Worm (Caenorhabditis elegans): ENCODE measurements around the gene Y56A3A.2.
"Not testable (repeated sequence)": the region's sequence is repeated elsewhere in the genome, so short reads cannot be mapped to it uniquely, and the experiment has no call there.

Gene Y56A3A.2

ce11 chrIII:11883694-11884093, 21.6 kb upstream of the Y56A3A.2 start, which contains the start of gene fbxb-22:
TSS of gene fbxb-22 (minus strand) at chrIII:11883754.
- not testable (repeated sequence) for TF ChIP-seq ref-1 (GFP tag; conservative IDR thresholded peaks at IDR 0.05); flt-1 (GFP tag; IDR thresholded peaks at IDR 0.05); tab-1 (GFP tag; IDR thresholded peaks at IDR 0.05)

ce11 chrIII:11881549-11881948, 19.5 kb upstream of the Y56A3A.2 start:
- TF ChIP-seq ref-1 (GFP tag; conservative IDR thresholded peaks at IDR 0.05): no peak
- no peak for TF ChIP-seq ztf-29 (GFP tag; IDR thresholded peaks at IDR 0.05)
- no peak for TF ChIP-seq flt-1 (GFP tag; IDR thresholded peaks at IDR 0.05)
- no peak for TF ChIP-seq med-1 (GFP tag; optimal IDR thresholded peaks at IDR 0.05; ENCODE audit: insufficient read depth)
- TF ChIP-seq ztf-23 (GFP tag; IDR thresholded peaks at IDR 0.05): no peak
- TF ChIP-seq tab-1 (GFP tag; IDR thresholded peaks at IDR 0.05): no peak
- TF ChIP-seq klf-2 (GFP tag; conservative IDR thresholded peaks at IDR 0.05): no peak
- TF ChIP-seq cog-1 (tag; optimal IDR thresholded peaks at IDR 0.05): no peak
- no peak for TF ChIP-seq T22C8.4 (GFP tag; IDR thresholded peaks at IDR 0.05)

DNA sequence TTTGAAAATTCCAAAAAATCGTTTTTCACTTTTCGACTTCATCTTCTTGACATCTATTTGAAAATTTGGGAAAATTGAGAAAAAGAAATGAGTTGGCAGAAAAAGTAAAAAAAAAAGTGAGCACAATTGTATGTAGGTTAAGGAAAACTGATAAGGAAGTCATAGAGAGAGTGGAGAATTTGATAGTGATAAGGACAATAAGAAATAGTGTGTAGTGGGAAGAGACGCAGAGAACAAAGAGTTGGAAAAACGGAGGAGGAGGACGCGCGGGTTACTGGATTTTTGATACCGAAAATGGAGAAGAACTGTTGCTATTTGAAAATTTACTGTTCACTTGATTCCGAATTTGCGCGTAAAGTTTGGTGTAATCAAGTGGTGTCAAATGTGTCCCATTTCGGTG, 16.7 kb upstream of the Y56A3A.2 start, which contains the start of gene Y56A3A.6:
TSS of gene Y56A3A.6 (minus strand) at position 53 of the 400 bp plus-strand sequence.
- no peak for TF ChIP-seq ref-1 (GFP tag; conservative IDR thresholded peaks at IDR 0.05)
- TF ChIP-seq flt-1 (GFP tag; IDR thresholded peaks at IDR 0.05): no peak
- no peak for TF ChIP-seq cog-1 (tag; optimal IDR thresholded peaks at IDR 0.05)
- no peak for TF ChIP-seq tab-1 (GFP tag; IDR thresholded peaks at IDR 0.05)
- no peak for TF ChIP-seq T22C8.4 (GFP tag; IDR thresholded peaks at IDR 0.05)
- TF ChIP-seq klf-2 (GFP tag; conservative IDR thresholded peaks at IDR 0.05): no peak
- no peak for TF ChIP-seq ztf-23 (GFP tag; IDR thresholded peaks at IDR 0.05)
- TF ChIP-seq ztf-29 (GFP tag; IDR thresholded peaks at IDR 0.05): no peak
- no peak for TF ChIP-seq med-1 (GFP tag; optimal IDR thresholded peaks at IDR 0.05; ENCODE audit: insufficient read depth)

DNA sequence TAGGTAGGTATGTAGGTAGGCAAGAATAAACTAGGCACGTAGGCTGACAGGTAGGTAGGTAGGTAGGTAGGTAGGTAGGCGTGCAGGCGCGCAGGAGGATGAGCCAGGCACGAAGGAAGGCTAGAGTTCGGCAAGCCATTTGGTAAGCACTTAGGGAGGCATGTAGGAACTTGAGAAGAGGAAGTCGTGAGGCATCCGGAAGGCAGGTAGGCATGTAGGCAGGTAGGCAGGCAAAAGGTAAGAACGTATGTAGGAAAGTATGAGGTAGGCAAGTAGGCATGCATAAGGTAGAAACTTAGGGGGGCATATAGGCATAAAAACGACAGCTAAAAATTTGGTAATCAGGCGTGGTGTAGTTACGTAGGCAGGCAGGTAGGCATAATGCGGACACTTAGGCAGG, 14.1 kb upstream of the Y56A3A.2 start:
- TF ChIP-seq klf-2 (GFP tag; conservative IDR thresholded peaks at IDR 0.05) (no peak), tab-1 (GFP tag; IDR thresholded peaks at IDR 0.05) (0 out of 2 replicates have a peak, but pooled peaks have one; percentile 27), ref-1 (GFP tag; conservative IDR thresholded peaks at IDR 0.05) (no peak)

DNA sequence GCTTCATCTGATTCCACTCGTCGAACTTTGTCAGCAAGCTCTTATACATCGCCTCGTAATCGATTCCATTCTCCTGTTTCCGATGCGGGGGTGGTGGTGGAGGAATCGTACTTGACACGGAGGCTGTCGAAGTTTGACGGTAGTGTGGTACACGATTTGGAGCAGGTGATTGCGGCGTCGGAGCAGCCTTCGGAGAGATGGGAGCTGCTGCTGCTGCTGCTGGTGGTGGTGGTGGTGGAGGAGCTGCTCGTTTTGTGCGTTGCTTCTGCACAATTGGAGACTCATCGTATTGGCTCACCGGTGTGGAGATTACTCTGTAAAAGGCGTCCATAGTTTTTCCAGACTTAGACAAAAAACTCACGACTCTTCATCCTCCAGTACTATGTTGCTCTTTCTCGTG, 12.2 kb upstream of the Y56A3A.2 start:
- no peak for TF ChIP-seq ztf-23 (GFP tag; IDR thresholded peaks at IDR 0.05)
- TF ChIP-seq flt-1 (GFP tag; IDR thresholded peaks at IDR 0.05): no peak
- TF ChIP-seq ztf-29 (GFP tag; IDR thresholded peaks at IDR 0.05): no peak
- TF ChIP-seq ref-1 (GFP tag; conservative IDR thresholded peaks at IDR 0.05): no peak
- no peak for TF ChIP-seq tab-1 (GFP tag; IDR thresholded peaks at IDR 0.05)
- TF ChIP-seq klf-2 (GFP tag; conservative IDR thresholded peaks at IDR 0.05): no peak
- no peak for TF ChIP-seq med-1 (GFP tag; optimal IDR thresholded peaks at IDR 0.05; ENCODE audit: insufficient read depth)
- no peak for TF ChIP-seq T22C8.4 (GFP tag; IDR thresholded peaks at IDR 0.05)
- TF ChIP-seq cog-1 (tag; optimal IDR thresholded peaks at IDR 0.05): no peak

DNA sequence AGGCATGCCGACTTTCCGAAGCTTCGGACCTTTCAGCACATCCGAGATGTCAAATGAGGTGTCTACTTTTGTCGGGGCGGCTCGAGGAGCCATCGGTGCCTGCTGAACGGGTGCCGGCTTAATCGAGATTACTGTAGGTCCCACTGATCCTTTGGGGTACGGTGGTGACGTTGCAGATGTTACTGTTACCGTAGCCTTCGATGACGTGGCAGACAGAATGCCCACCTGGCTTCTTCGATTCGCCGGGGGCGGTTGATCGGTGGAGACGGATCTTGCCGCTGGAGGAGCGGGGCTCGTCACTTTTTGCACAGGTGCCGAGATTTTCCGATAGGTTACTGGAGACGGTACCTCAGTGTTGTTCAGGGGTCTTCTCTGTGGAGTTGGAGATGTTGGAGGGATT, 9.6 kb upstream of the Y56A3A.2 start:
- TF ChIP-seq med-1 (GFP tag; optimal IDR thresholded peaks at IDR 0.05; ENCODE audit: insufficient read depth) (no peak), ref-1 (GFP tag; conservative IDR thresholded peaks at IDR 0.05) (no peak), ztf-23 (GFP tag; IDR thresholded peaks at IDR 0.05) (no peak), tab-1 (GFP tag; IDR thresholded peaks at IDR 0.05) (no peak), klf-2 (GFP tag; conservative IDR thresholded peaks at IDR 0.05) (no peak), T22C8.4 (GFP tag; IDR thresholded peaks at IDR 0.05) (no peak), ztf-29 (GFP tag; IDR thresholded peaks at IDR 0.05) (no peak), cog-1 (tag; optimal IDR thresholded peaks at IDR 0.05) (no peak), flt-1 (GFP tag; IDR thresholded peaks at IDR 0.05) (no peak)

DNA sequence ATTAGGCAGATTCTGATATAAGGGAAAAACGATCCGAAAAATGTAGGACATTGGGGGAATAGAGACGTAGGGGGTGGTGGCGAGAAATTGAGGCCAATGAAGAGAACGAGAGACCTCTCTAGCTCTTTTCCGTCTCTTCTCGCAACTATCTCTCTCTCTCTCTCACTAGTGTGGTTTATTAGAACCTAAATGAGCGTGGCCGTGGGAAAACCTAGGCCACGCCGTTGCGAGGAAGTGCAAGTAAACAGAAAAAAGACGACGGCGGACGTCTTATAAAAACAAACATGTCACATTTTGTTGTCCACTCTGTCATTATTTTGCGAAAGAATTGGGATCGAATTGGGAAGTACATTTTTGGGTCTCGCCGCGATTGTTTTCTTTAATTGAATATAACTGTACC, 8.0 kb upstream of the Y56A3A.2 start:
- TF ChIP-seq klf-2 (GFP tag; conservative IDR thresholded peaks at IDR 0.05): no peak
- TF ChIP-seq tab-1 (GFP tag; IDR thresholded peaks at IDR 0.05): no peak
- TF ChIP-seq cog-1 (tag; optimal IDR thresholded peaks at IDR 0.05): peak; percentile 64
- no peak for TF ChIP-seq med-1 (GFP tag; optimal IDR thresholded peaks at IDR 0.05; ENCODE audit: insufficient read depth)
- TF ChIP-seq flt-1 (GFP tag; IDR thresholded peaks at IDR 0.05): 0 out of 2 replicates have a peak, but pooled peaks have one; percentile 46
- TF ChIP-seq ref-1 (GFP tag; conservative IDR thresholded peaks at IDR 0.05): no peak
- peak; percentile 55; the same call in 1 of the 2 replicates for TF ChIP-seq ztf-23 (GFP tag; IDR thresholded peaks at IDR 0.05)
- no peak for TF ChIP-seq T22C8.4 (GFP tag; IDR thresholded peaks at IDR 0.05)
- TF ChIP-seq ztf-29 (GFP tag; IDR thresholded peaks at IDR 0.05): no peak

ce11 chrIII:11869231-11869912, 7.3 kb upstream of the Y56A3A.2 start, which contains the start of gene taf-12:
TSS of gene taf-12 (minus strand) at chrIII:11869281.
- no peak for TF ChIP-seq flt-1 (GFP tag; IDR thresholded peaks at IDR 0.05)
- TF ChIP-seq ref-1 (GFP tag; conservative IDR thresholded peaks at IDR 0.05): no peak
- TF ChIP-seq cog-1 (tag; optimal IDR thresholded peaks at IDR 0.05): no peak
- TF ChIP-seq T22C8.4 (GFP tag; IDR thresholded peaks at IDR 0.05): no peak
- TF ChIP-seq klf-2 (GFP tag; conservative IDR thresholded peaks at IDR 0.05): no peak
- no peak for TF ChIP-seq med-1 (GFP tag; optimal IDR thresholded peaks at IDR 0.05; ENCODE audit: insufficient read depth)
- no peak for TF ChIP-seq tab-1 (GFP tag; IDR thresholded peaks at IDR 0.05)
- no peak for TF ChIP-seq ztf-23 (GFP tag; IDR thresholded peaks at IDR 0.05)
- no peak for TF ChIP-seq ztf-29 (GFP tag; IDR thresholded peaks at IDR 0.05)

ce11 chrIII:11866127-11866526, 4.1 kb upstream of the Y56A3A.2 start:
- TF ChIP-seq flt-1 (GFP tag; IDR thresholded peaks at IDR 0.05): no peak
- no peak for TF ChIP-seq T22C8.4 (GFP tag; IDR thresholded peaks at IDR 0.05)
- no peak for TF ChIP-seq tab-1 (GFP tag; IDR thresholded peaks at IDR 0.05)
- no peak for TF ChIP-seq cog-1 (tag; optimal IDR thresholded peaks at IDR 0.05)
- no peak for TF ChIP-seq ref-1 (GFP tag; conservative IDR thresholded peaks at IDR 0.05)
- TF ChIP-seq ztf-23 (GFP tag; IDR thresholded peaks at IDR 0.05): no peak
- no peak for TF ChIP-seq klf-2 (GFP tag; conservative IDR thresholded peaks at IDR 0.05)
- no peak for TF ChIP-seq med-1 (GFP tag; optimal IDR thresholded peaks at IDR 0.05; ENCODE audit: insufficient read depth)
- no peak for TF ChIP-seq ztf-29 (GFP tag; IDR thresholded peaks at IDR 0.05)

DNA sequence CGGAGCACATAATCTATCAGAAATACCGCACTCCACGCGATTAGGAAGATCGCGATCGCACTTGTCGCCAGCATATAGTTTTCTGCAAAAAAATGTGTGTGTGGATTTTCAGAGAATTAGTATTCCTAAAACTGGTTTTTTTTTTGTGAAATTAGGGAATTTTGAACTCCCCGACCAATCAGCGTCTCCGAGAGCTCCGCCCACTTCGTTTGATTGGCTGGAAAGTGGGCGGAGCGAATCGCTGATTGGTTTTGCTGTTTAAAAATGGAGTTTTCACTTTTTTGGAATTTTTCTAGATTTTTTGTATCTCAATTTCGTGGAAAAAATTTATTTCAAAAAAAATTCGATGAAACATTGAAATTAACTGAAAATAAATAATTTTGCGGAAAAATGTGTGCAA, 926 bp downstream of the Y56A3A.2 start:
- no peak for TF ChIP-seq med-1 (GFP tag; optimal IDR thresholded peaks at IDR 0.05; ENCODE audit: insufficient read depth)
- TF ChIP-seq ref-1 (GFP tag; conservative IDR thresholded peaks at IDR 0.05): no peak
- TF ChIP-seq ztf-29 (GFP tag; IDR thresholded peaks at IDR 0.05): no peak
- no peak for TF ChIP-seq T22C8.4 (GFP tag; IDR thresholded peaks at IDR 0.05)
- no peak for TF ChIP-seq klf-2 (GFP tag; conservative IDR thresholded peaks at IDR 0.05)
- no peak for TF ChIP-seq ztf-23 (GFP tag; IDR thresholded peaks at IDR 0.05)
- no peak for TF ChIP-seq flt-1 (GFP tag; IDR thresholded peaks at IDR 0.05)
- no peak for TF ChIP-seq cog-1 (tag; optimal IDR thresholded peaks at IDR 0.05)
- TF ChIP-seq tab-1 (GFP tag; IDR thresholded peaks at IDR 0.05): no peak
